Worm (Caenorhabditis elegans) whole organism, midembryonic: Measurements from ENCODE around the gene F32D8.12.

ENCODE experiments used
- T22C8.4 ChIP-seq: fragments of 200-800 bp; sonication (Bioruptor generic); IDR thresholded peaks from 2 replicates; pipeline ENCODE4 v1.3.6; 2022; ENCODE audit warnings: missing genetic modification characterization, missing compliant biosample characterization
- flt-1 ChIP-seq: fragments of 200-800 bp; sonication (Bioruptor generic); IDR thresholded peaks from 2 replicates; pipeline ENCODE4 v1.3.6; 2022; ENCODE audit warnings: missing genetic modification characterization, missing compliant biosample characterization
- med-1 ChIP-seq: sonication (generic microtip); optimal IDR thresholded peaks from 2 replicates; lab custom pipeline; 2017; ENCODE audit warnings: missing genetic modification characterization, mild to moderate bottlenecking, missing compliant biosample characterization, antibody characterized with exemption, missing genetic modification reagents; ENCODE audit not compliant: insufficient read depth
- ztf-29 ChIP-seq: fragments of 200-800 bp; sonication (Bioruptor generic); IDR thresholded peaks from 2 replicates; pipeline ENCODE4 v1.3.6; 2022; ENCODE audit warnings: missing genetic modification reagents, missing genetic modification characterization, missing compliant biosample characterization

DNA sequence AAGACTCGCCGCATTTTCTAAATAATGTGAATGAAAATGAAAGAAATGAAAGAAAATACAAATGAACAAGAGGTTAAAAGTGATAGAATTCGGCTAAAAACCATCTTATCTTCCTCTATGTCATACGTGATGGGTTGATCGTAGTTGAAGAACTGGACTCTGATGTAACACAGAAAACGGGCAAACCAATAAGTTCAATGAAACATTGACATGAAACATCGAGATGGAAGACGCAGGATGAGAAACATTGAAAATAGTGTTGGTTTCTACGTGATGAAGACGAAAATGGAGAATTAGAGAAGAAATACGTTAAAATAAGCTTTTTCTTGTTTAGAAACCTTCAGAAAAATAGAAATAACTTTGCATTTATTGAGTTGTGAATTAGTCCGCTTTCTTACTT, at the start of gene F32D8.12:
- TF ChIP-seq ztf-29 (GFP tag; lab: Robert Waterston, UW) (no peak), med-1 (no peak), flt-1 (GFP tag; lab: Robert Waterston, UW) (no peak), T22C8.4 (GFP tag; lab: Robert Waterston, UW) (no peak)
